Worm (Caenorhabditis elegans) whole organism, L3 larva: Measurements from ENCODE around the gene gkow-1.

Experiments used
- fkh-2 ChIP-seq: fragments of 150-350 bp; optimal IDR thresholded peaks from 2 replicates; lab custom pipeline; 2014; ENCODE audit warnings: missing biosample characterization, missing genetic modification reagents, missing genetic modification characterization
- nhr-12 ChIP-seq: fragments of 150-350 bp; optimal IDR thresholded peaks from 2 replicates; lab custom pipeline; 2014; ENCODE audit warnings: missing biosample characterization, missing genetic modification characterization
- nhr-25 ChIP-seq: sonication (generic microtip); optimal IDR thresholded peaks from 2 replicates; lab custom pipeline; 2017; ENCODE audit warnings: missing biosample characterization, missing genetic modification characterization
- skn-1 ChIP-seq: fragments of 150-350 bp; optimal IDR thresholded peaks from 2 replicates; lab custom pipeline; 2014; ENCODE audit warnings: missing biosample characterization, missing genetic modification characterization
- unc-62 ChIP-seq: fragments of 150-350 bp; sonication (generic microtip); optimal IDR thresholded peaks from 4 replicates; lab custom pipeline; 2014; ENCODE audit warnings: missing biosample characterization, missing genetic modification reagents, missing genetic modification characterization

DNA sequence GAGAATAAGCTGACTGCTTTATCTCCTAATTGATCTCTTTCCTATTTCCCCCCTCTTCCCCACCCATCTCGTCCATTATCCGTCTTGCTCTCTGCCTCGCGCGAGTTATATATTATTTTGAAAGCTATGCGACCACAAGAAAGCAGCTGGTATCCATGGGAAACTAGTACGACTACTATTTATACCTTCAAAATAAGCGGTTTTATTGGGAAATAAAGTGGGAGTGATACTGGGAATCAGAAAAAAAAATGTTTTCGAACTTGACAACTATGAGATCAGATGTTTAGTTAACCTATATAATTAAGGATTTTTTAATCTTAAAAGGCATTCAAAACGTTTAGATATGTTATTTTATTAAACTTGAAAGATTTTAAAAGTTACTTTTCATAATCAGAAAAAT lies 18.2 kb upstream of the gkow-1 start:
- TF ChIP-seq nhr-12 (tag; lab: Kevin White, UChicago) (no peak), unc-62 (GFP tag; lab: Kevin White, UChicago) (no peak), nhr-25 (tag; lab: Kevin White, UChicago) (no peak), skn-1 (tag; lab: Kevin White, UChicago) (no peak), fkh-2 (no peak)
